Fruit fly (Drosophila melanogaster): ENCODE measurements around the gene kibra.
A peak's percentile ranks its signal among the peaks of the same experiment; 100 is the strongest.

DNA sequence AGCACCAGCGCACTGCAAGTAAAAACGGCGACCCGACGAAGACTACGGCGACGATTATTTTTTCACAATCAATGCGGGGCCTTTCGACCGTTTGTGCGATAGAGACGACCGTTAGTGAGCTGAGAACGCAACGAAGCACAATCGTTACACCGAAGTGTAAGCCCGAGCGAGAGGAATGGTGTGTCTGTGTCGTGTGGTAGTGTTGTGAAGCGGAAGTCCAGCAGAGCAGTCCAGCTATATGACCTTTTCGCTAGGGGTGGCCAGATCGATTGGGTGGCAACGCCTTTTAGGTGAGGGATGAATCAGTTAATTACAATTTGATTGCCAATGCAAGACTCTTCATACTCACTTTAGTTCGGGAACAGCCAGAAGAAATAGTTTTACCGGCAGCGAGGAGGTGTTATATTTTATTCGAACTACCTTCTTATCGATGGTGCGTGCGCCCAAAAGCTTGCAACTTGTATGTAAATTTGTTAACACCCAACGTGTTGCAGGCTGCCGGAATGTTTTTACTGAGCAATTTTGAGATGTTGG, 16.7 kb upstream of the kibra start:
- TF ChIP-seq psq (GFP tag; optimal IDR thresholded peaks at IDR 0.05) (peak; percentile 7), fru (GFP tag; optimal IDR thresholded peaks at IDR 0.05) (peak; percentile 72), HLH106 (tag; optimal IDR thresholded peaks at IDR 0.05) (peak; percentile 67), brk (GFP tag; optimal IDR thresholded peaks at IDR 0.05) (peak; percentile 29), N (GFP tag; optimal IDR thresholded peaks at IDR 0.05) (no peak), sv (GFP tag; optimal IDR thresholded peaks at IDR 0.05) (peak; percentile 26)
